Worm (Caenorhabditis elegans): Measurements from ENCODE around the gene F31B12.4.

The F31B12.4 gene

DNA sequence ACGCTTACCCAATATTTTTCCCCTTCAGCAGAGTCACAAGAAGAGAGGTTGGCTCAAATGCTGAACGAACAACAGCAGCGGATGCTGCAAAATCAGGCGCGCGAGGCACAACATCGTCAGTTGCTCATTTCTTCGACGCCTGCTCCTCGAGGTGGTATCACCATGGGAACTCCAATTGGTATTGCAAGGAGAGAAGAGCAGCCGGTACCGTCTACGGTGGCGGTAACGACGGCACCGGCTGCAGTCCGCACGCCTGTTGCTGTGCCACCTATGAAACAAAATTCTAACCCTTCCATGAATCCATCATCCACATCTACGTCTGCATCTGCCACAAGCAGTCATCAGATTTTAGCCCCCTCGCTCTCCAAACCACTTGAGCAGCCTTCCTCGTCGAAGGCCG is 29.7 kb upstream of the F31B12.4 start:
- no peak for TF ChIP-seq ama-1 (optimal IDR thresholded peaks at IDR 0.05)
- TF ChIP-seq ama-1 (GFP tag; optimal IDR thresholded peaks at IDR 0.05): no peak
- 0 out of 2 replicates have a peak, but pooled peaks have one; percentile 10 for TF ChIP-seq nfyb-1 (GFP tag; IDR thresholded peaks at IDR 0.05)
- TF ChIP-seq nfya-2 (GFP tag; IDR thresholded peaks at IDR 0.05): 0 out of 2 replicates have a peak, but pooled peaks have one; percentile 26
- TF ChIP-seq dpl-1 (GFP tag; optimal IDR thresholded peaks at IDR 0.05): no peak
- TF ChIP-seq zfh-2 (GFP tag; conservative IDR thresholded peaks at IDR 0.05): peak; percentile 51; the same call in 1 of the 2 replicates
- no peak for TF ChIP-seq tlf-1 (GFP tag; optimal IDR thresholded peaks at IDR 0.05)
- TF ChIP-seq nhr-80 (tag; optimal IDR thresholded peaks at IDR 0.05): no peak

DNA sequence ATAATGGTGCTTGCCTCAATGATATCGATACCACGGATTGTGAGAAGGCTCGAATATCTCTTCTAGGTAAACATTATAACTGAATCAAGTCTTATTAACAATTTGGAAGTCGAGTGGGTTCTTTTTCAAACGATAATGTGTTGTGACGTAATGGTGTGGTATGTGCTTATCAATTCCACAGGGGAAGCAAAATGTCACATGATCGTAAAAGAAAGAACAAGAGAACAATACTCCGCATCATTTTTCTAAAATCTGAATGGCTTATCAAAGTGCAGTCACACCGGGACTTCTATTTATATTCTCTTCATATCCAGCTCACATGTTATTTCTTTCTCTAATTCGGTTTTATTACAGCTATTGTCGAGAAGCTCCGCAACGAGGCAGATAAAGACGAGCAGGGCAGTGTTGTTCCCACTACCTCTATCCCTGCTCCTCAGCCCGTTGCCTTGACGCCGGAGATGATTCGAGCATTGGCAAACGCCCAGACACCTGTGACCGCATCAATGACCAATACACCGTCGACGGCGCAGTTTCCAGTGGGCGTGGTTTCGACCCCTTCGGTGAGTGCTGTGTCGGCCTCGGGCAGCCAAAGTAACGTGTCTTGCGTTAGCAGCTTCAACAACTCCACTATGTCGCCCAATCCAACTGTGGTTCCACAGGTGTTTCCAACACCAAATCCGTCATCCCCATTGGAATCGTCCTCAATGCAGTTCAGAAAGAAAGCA is 23.8 kb upstream of the F31B12.4 start:
- TF ChIP-seq lin-26 (GFP tag; IDR thresholded peaks at IDR 0.05) (peak; percentile 34; the same call in 1 of the 2 replicates), zfh-2 (GFP tag; conservative IDR thresholded peaks at IDR 0.05) (peak; percentile 63), nhr-80 (tag; optimal IDR thresholded peaks at IDR 0.05) (peak; percentile 37), ceh-58 (GFP tag; IDR thresholded peaks at IDR 0.05) (no peak), ZK185.1 (tag; optimal IDR thresholded peaks at IDR 0.05; ENCODE audit: poor library complexity, severe bottlenecking) (peak; percentile 19), ets-4 (GFP tag; optimal IDR thresholded peaks at IDR 0.05) (no peak), F37B4.10 (GFP tag; IDR thresholded peaks at IDR 0.05) (0 out of 2 replicates have a peak, but pooled peaks have one; percentile 66), ekl-4 (GFP tag; IDR thresholded peaks at IDR 0.05) (no peak), repo-1 (tag; optimal IDR thresholded peaks at IDR 0.05) (peak; percentile 9)

DNA sequence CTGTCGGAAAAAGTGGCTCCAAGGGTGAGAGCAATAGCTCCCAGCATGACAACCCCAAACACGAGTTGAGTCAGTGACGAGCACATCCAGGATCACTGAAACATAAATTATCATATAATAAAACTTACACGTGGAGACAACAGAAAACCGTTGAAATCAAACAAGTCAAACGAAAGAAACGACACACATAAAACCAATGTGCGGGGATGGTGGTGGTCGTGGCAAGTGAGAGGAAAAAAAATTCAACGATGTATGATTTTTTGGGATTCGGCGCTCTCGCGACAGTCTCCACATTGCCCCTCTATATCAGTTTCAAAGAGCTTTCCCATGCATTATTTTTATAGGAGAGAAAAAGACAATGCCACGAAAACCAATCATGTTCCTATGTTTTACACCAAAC is 20.7 kb upstream of the F31B12.4 start, which contains the start of gene clc-4:
clc-4 (minus strand) TSS at position 101 of the 400 bp plus-strand sequence.
- TF ChIP-seq madf-10 (tag; optimal IDR thresholded peaks at IDR 0.05) (no peak), madf-3 (GFP tag; IDR thresholded peaks at IDR 0.05) (no peak), chd-7 (tag; optimal IDR thresholded peaks at IDR 0.05) (no peak), efl-1 (GFP tag; optimal IDR thresholded peaks at IDR 0.05) (no peak), lag-1 (GFP tag; IDR thresholded peaks at IDR 0.05) (no peak), T07F8.4 (tag; optimal IDR thresholded peaks at IDR 0.05) (no peak), K12H6.12 (tag; optimal IDR thresholded peaks at IDR 0.05) (no peak), nhr-27 (tag; optimal IDR thresholded peaks at IDR 0.05) (no peak), F49E8.2 (tag; optimal IDR thresholded peaks at IDR 0.05; ENCODE audit: insufficient read depth) (no peak), nfyb-1 (GFP tag; IDR thresholded peaks at IDR 0.05) (no peak), F55B11.4 (tag; optimal IDR thresholded peaks at IDR 0.05; ENCODE audit: borderline replicate concordance, insufficient read depth) (no peak)

DNA sequence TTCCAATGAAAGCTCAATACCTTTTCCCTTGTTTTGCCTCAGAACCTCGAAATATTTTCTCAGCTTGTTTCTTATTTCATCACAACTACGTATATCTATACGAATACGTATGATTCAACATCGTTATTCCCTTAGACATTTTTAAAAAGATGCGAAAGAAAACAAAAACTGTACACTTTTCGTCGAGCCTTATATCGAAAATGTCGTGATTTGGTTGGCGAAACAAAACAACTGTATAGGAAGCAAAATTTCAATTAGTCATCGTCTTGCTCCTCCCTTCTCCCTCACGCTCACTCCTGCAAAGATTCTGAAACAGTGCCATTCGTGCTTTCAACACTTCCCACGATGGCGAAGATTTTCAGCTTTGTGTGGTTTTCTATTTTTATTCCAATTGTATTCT is 17.3 kb upstream of the F31B12.4 start, which contains the start of gene ttr-14:
ttr-14 (plus strand) TSS at position 301 of the 400 bp plus-strand sequence.
- TF ChIP-seq madf-8 (GFP tag; conservative IDR thresholded peaks at IDR 0.05) (no peak), hmg-1.2 (GFP tag; IDR thresholded peaks at IDR 0.05) (no peak), lin-40 (tag; optimal IDR thresholded peaks at IDR 0.05) (no peak), F57A8.1 (GFP tag; optimal IDR thresholded peaks at IDR 0.05) (no peak), mcd-1 (GFP tag; IDR thresholded peaks at IDR 0.05) (no peak), madf-10 (tag; optimal IDR thresholded peaks at IDR 0.05) (no peak), ceh-58 (GFP tag; IDR thresholded peaks at IDR 0.05) (no peak), unc-62 (GFP tag; optimal IDR thresholded peaks at IDR 0.05) (no peak), xnd-1 (tag; optimal IDR thresholded peaks at IDR 0.05) (no peak), akir-1 (GFP tag; optimal IDR thresholded peaks at IDR 0.05) (no peak), nfya-2 (GFP tag; IDR thresholded peaks at IDR 0.05) (no peak), attf-3 (GFP tag; conservative IDR thresholded peaks at IDR 0.05) (no peak), B0261.1 (tag; optimal IDR thresholded peaks at IDR 0.05) (no peak), mxl-1 (tag; optimal IDR thresholded peaks at IDR 0.05) (no peak)
